Fruit fly (Drosophila melanogaster) whole organism, embryonic: ENCODE measurements around the gene Rip11.

Experiments
- Bgb ChIP-seq: fragments of 200-800 bp; sonication (Bioruptor generic); IDR thresholded peaks from 2 replicates; pipeline ENCODE4 v1.3.6; 2022; ENCODE audit warnings: missing biosample characterization, missing genetic modification characterization; ENCODE audit not compliant: partially characterized antibody
- CG10462 ChIP-seq: fragments of 200-800 bp; sonication (Bioruptor generic); optimal IDR thresholded peaks from 2 replicates; lab custom pipeline; 2016; ENCODE audit warnings: missing biosample characterization, missing genetic modification characterization
- CG11093 ChIP-seq: fragments of 200-800 bp; sonication (Bioruptor generic); IDR thresholded peaks from 3 replicates; pipeline ENCODE4 v1.3.6; 2022; ENCODE audit warnings: missing biosample characterization, missing genetic modification characterization
- CG11504 ChIP-seq: fragments of 200-800 bp; sonication (Bioruptor generic); optimal IDR thresholded peaks from 3 replicates; lab custom pipeline; 2019; ENCODE audit warnings: missing biosample characterization, mild to moderate bottlenecking, missing genetic modification characterization, moderate library complexity
- CG17361 ChIP-seq: fragments of 200-800 bp; sonication (Bioruptor generic); IDR thresholded peaks from 3 replicates; pipeline ENCODE4 v1.3.6; 2022; ENCODE audit warnings: missing biosample characterization, missing genetic modification characterization
- CG17612 ChIP-seq: fragments of 200-800 bp; sonication (Bioruptor generic); IDR thresholded peaks from 2 replicates; pipeline ENCODE4 v1.3.6; 2022; ENCODE audit warnings: missing biosample characterization, missing genetic modification characterization
- CG2202 ChIP-seq: fragments of 200-800 bp; sonication (Bioruptor generic); optimal IDR thresholded peaks from 2 replicates; lab custom pipeline; 2018; ENCODE audit warnings: missing biosample characterization, mild to moderate bottlenecking, missing genetic modification characterization
- CG2875 ChIP-seq: fragments of 200-800 bp; sonication (Bioruptor generic); optimal IDR thresholded peaks from 2 replicates; lab custom pipeline; 2017; ENCODE audit warnings: missing biosample characterization, mild to moderate bottlenecking, missing genetic modification characterization, missing genetic modification reagents
- CG31365 ChIP-seq: fragments of 200-800 bp; sonication (Bioruptor generic); optimal IDR thresholded peaks from 2 replicates; lab custom pipeline; 2018; ENCODE audit warnings: missing biosample characterization, mild to moderate bottlenecking, missing genetic modification characterization
- CG3995 ChIP-seq: fragments of 200-800 bp; sonication (Bioruptor generic); optimal IDR thresholded peaks from 3 replicates; lab custom pipeline; 2016; ENCODE audit warnings: missing biosample characterization, missing genetic modification characterization
- CG42726 ChIP-seq: fragments of 200-800 bp; sonication (Bioruptor generic); IDR thresholded peaks from 2 replicates; pipeline ENCODE4 v1.3.6; 2022; ENCODE audit warnings: missing biosample characterization, missing genetic modification characterization; ENCODE audit not compliant: partially characterized antibody
- CG4820 ChIP-seq: fragments of 200-800 bp; sonication (Bioruptor generic); optimal IDR thresholded peaks from 3 replicates; lab custom pipeline; 2016; ENCODE audit warnings: missing biosample characterization, missing genetic modification characterization
- CG7357 ChIP-seq: fragments of 200-800 bp; sonication (Bioruptor generic); IDR thresholded peaks from 3 replicates; pipeline ENCODE4 v1.3.6; 2022; ENCODE audit warnings: missing biosample characterization, missing genetic modification characterization
- CG7556 ChIP-seq: fragments of 200-800 bp; sonication (Bioruptor generic); optimal IDR thresholded peaks from 2 replicates; lab custom pipeline; 2017; ENCODE audit warnings: missing biosample characterization, mild to moderate bottlenecking, missing genetic modification characterization
- CG7839 ChIP-seq: fragments of 200-800 bp; sonication (Bioruptor generic); optimal IDR thresholded peaks from 3 replicates; lab custom pipeline; 2018; ENCODE audit warnings: missing biosample characterization, mild to moderate bottlenecking, missing genetic modification characterization, moderate library complexity
- CG8388 ChIP-seq: fragments of 200-800 bp; sonication (Bioruptor generic); optimal IDR thresholded peaks from 2 replicates; lab custom pipeline; 2019; ENCODE audit warnings: missing biosample characterization, mild to moderate bottlenecking, missing genetic modification characterization, moderate library complexity
- CG8944 ChIP-seq: fragments of 200-800 bp; sonication (Bioruptor generic); optimal IDR thresholded peaks from 3 replicates; lab custom pipeline; 2016; ENCODE audit warnings: missing biosample characterization, missing genetic modification characterization
- Dp ChIP-seq: fragments of 200-800 bp; sonication (Bioruptor generic); optimal IDR thresholded peaks from 2 replicates; lab custom pipeline; 2018; ENCODE audit warnings: missing biosample characterization, mild to moderate bottlenecking, missing genetic modification characterization, moderate library complexity
- E2f1 ChIP-seq: fragments of 200-800 bp; sonication (Bioruptor generic); IDR thresholded peaks from 2 replicates; pipeline ENCODE4 v1.3.6; 2022; ENCODE audit warnings: missing biosample characterization, missing genetic modification characterization
- Fer2 ChIP-seq: fragments of 200-800 bp; sonication (Bioruptor generic); optimal IDR thresholded peaks from 2 replicates; lab custom pipeline; 2018; ENCODE audit warnings: missing biosample characterization, mild to moderate bottlenecking, missing genetic modification characterization, moderate library complexity
- HLH4C ChIP-seq: fragments of 200-800 bp; sonication (Bioruptor generic); IDR thresholded peaks from 3 replicates; pipeline ENCODE4 v1.3.6; 2022; ENCODE audit warnings: missing biosample characterization, missing genetic modification characterization; ENCODE audit not compliant: partially characterized antibody
- HLHmδ ChIP-seq: fragments of 200-800 bp; sonication (Bioruptor generic); optimal IDR thresholded peaks from 2 replicates; lab custom pipeline; 2018; ENCODE audit warnings: missing biosample characterization, mild to moderate bottlenecking, missing genetic modification characterization, moderate library complexity
- Lim3 ChIP-seq: fragments of 200-800 bp; sonication (Bioruptor generic); IDR thresholded peaks from 2 replicates; pipeline ENCODE4 v1.3.6; 2022; ENCODE audit warnings: missing biosample characterization, missing genetic modification characterization
- Lpt ChIP-seq: fragments of >200 bp; optimal IDR thresholded peaks from 2 replicates; lab custom pipeline; 2018; ENCODE audit warnings: missing biosample characterization, missing genetic modification characterization
- MBD-R2 ChIP-seq: fragments of 200-800 bp; sonication (Bioruptor generic); IDR thresholded peaks from 2 replicates; pipeline ENCODE4 v1.3.6; 2022; ENCODE audit warnings: missing biosample characterization, missing genetic modification characterization
- Med ChIP-seq: fragments of 200-800 bp; sonication (Bioruptor generic); peaks from one replicate; lab custom pipeline; 2016; ENCODE audit warnings: missing biosample characterization, missing genetic modification characterization, mild to moderate bottlenecking, inconsistent platforms, moderate library complexity
- Mes4 ChIP-seq: fragments of 200-800 bp; sonication (Bioruptor generic); optimal IDR thresholded peaks from 2 replicates; lab custom pipeline; 2016; ENCODE audit warnings: missing biosample characterization, missing genetic modification characterization
- Opbp ChIP-seq: fragments of 200-800 bp; sonication (Bioruptor generic); IDR thresholded peaks from 3 replicates; pipeline ENCODE4 v1.3.6; 2022; ENCODE audit warnings: missing biosample characterization, missing genetic modification characterization; ENCODE audit not compliant: partially characterized antibody
- PHDP ChIP-seq: fragments of 200-800 bp; sonication (Bioruptor generic); optimal IDR thresholded peaks from 3 replicates; lab custom pipeline; 2018; ENCODE audit warnings: missing biosample characterization, mild to moderate bottlenecking, missing genetic modification characterization, moderate library complexity
- Ravus ChIP-seq: fragments of 200-800 bp; sonication (Bioruptor generic); IDR thresholded peaks from 2 replicates; pipeline ENCODE4 v1.3.6; 2022; ENCODE audit warnings: missing biosample characterization, missing genetic modification characterization
- Rfx ChIP-seq: fragments of 200-800 bp; sonication (Bioruptor generic); IDR thresholded peaks from 2 replicates; pipeline ENCODE4 v1.3.6; 2022; ENCODE audit warnings: missing biosample characterization, missing genetic modification characterization
- Vsx1 ChIP-seq: fragments of 200-800 bp; sonication (Bioruptor generic); optimal IDR thresholded peaks from 2 replicates; lab custom pipeline; 2017; ENCODE audit warnings: missing biosample characterization, mild to moderate bottlenecking, missing genetic modification characterization, missing genetic modification reagents
- Xrp1 ChIP-seq: fragments of 200-800 bp; sonication (Bioruptor generic); IDR thresholded peaks from 2 replicates; pipeline ENCODE4 v1.3.6; 2022; ENCODE audit warnings: missing biosample characterization, missing genetic modification characterization
- ab ChIP-seq: fragments of 200-800 bp; sonication (Bioruptor generic); optimal IDR thresholded peaks from 2 replicates; lab custom pipeline; 2016; ENCODE audit warnings: missing biosample characterization, missing genetic modification characterization
- dm ChIP-seq: fragments of 200-800 bp; sonication (Bioruptor generic); optimal IDR thresholded peaks from 3 replicates; lab custom pipeline; 2016; ENCODE audit warnings: missing biosample characterization, missing genetic modification characterization
- dpn ChIP-seq, 2 experiments: fragments of 200-800 bp; sonication (Bioruptor generic); optimal IDR thresholded peaks; 3 replicates each; lab custom pipeline; 2016; ENCODE audit warnings: missing biosample characterization in 2 of 2, missing genetic modification characterization in 2 of 2
- fru ChIP-seq: fragments of >200 bp; optimal IDR thresholded peaks from 2 replicates; lab custom pipeline; 2017
- grau ChIP-seq: fragments of 200-800 bp; optimal IDR thresholded peaks from 3 replicates; lab custom pipeline; 2019; ENCODE audit warnings: missing biosample characterization, mild to moderate bottlenecking, missing genetic modification characterization, moderate library complexity
- ham ChIP-seq: fragments of 200-800 bp; sonication (Bioruptor generic); IDR thresholded peaks from 2 replicates; pipeline ENCODE4 v1.3.6; 2022; ENCODE audit warnings: missing biosample characterization, missing genetic modification characterization
- hbn ChIP-seq: fragments of 200-800 bp; sonication (Bioruptor generic); IDR thresholded peaks from 2 replicates; pipeline ENCODE4 v1.3.6; 2022; ENCODE audit warnings: missing biosample characterization, missing genetic modification characterization; ENCODE audit not compliant: partially characterized antibody
- hth ChIP-seq: fragments of >200 bp; optimal IDR thresholded peaks from 2 replicates; lab custom pipeline; 2017; ENCODE audit warnings: inconsistent platforms
- inv ChIP-seq: fragments of 200-800 bp; sonication (Bioruptor generic); IDR thresholded peaks from 2 replicates; pipeline ENCODE4 v1.3.6; 2022; ENCODE audit warnings: missing biosample characterization, missing genetic modification characterization; ENCODE audit not compliant: partially characterized antibody
- ken ChIP-seq: fragments of 200-800 bp; sonication (Bioruptor generic); IDR thresholded peaks from 3 replicates; pipeline ENCODE4 v1.3.6; 2022; ENCODE audit warnings: missing biosample characterization, missing genetic modification characterization
- mam ChIP-seq: fragments of 200-800 bp; sonication (Bioruptor generic); optimal IDR thresholded peaks from 3 replicates; lab custom pipeline; 2016; ENCODE audit warnings: missing biosample characterization, missing genetic modification characterization
- oc ChIP-seq: fragments of 200-800 bp; sonication (Bioruptor generic); optimal IDR thresholded peaks from 2 replicates; lab custom pipeline; 2018; ENCODE audit warnings: missing biosample characterization, mild to moderate bottlenecking, missing genetic modification characterization, moderate library complexity
- pan ChIP-seq, 4 experiments: fragments of >200 bp in 3 of 4; fragments of 200-800 bp in 1 of 4; sonication (Bioruptor generic) in 1 of 4; optimal IDR thresholded peaks in 3 of 4; IDR thresholded peaks in 1 of 4; 2 replicates each; pipeline versions ENCODE4 v1.3.6 to Lab custom; 2017 to 2022; ENCODE audit warnings: missing biosample characterization in 2 of 4, missing genetic modification characterization in 2 of 4, mixed read lengths in 1 of 4
- row ChIP-seq: fragments of 200-800 bp; sonication (Bioruptor generic); IDR thresholded peaks from 3 replicates; pipeline ENCODE4 v1.3.6; 2022; ENCODE audit warnings: missing biosample characterization, missing genetic modification characterization
- sd ChIP-seq: fragments of 200-800 bp; sonication (Bioruptor generic); optimal IDR thresholded peaks from 3 replicates; lab custom pipeline; 2018; ENCODE audit warnings: missing biosample characterization, mild to moderate bottlenecking, missing genetic modification characterization, moderate library complexity
- seq ChIP-seq: fragments of 200-800 bp; sonication (Bioruptor generic); IDR thresholded peaks from 2 replicates; pipeline ENCODE4 v1.3.6; 2022; ENCODE audit warnings: missing biosample characterization, missing genetic modification characterization
- tll ChIP-seq, 2 experiments: fragments of 200-800 bp in 1 of 2; fragments of >200 bp in 1 of 2; sonication (Bioruptor generic) in 1 of 2; optimal IDR thresholded peaks; 2 replicates each; lab custom pipeline; 2017 to 2019; ENCODE audit warnings: missing biosample characterization in 2 of 2, missing genetic modification characterization in 2 of 2, mild to moderate bottlenecking in 1 of 2, moderate library complexity in 1 of 2
- zfh2 ChIP-seq: fragments of 200-800 bp; sonication (Bioruptor generic); optimal IDR thresholded peaks from 2 replicates; lab custom pipeline; 2016; ENCODE audit warnings: missing biosample characterization, missing genetic modification characterization

Rip11 gene

DNA sequence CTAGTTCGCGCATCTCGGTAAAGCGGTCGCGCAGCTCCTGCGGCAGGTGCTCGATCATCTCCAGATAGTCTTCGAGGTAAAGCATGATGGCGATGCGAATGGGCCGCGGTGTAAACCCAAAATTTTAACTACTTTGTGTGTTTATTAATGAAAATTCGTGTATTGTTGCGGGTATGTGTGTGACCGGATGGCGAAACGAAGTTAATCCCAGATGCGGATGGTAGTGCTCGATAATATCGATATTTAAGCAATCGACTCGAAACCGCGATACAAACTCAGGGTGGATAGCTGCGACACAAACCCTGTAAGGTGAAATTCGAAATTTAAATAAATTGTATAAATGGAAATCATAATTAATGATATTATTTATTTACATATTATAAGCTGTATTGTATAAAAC lies 5.4 kb upstream of the Rip11 start, which contains the start of gene Ing3 (continued):
- TF ChIP-seq CG17361 (GFP tag; lab: Robert Waterston, UW) (no peak), CG4820 (GFP tag; lab: Kevin White, UChicago) (no peak), CG31365 (tag; lab: Kevin White, UChicago) (no peak), Rfx (GFP tag; lab: Robert Waterston, UW) (no peak), dm (no peak), seq (no peak), CG2875 (GFP tag; lab: Kevin White, UChicago) (no peak), Fer2 (tag; lab: Kevin White, UChicago) (no peak), CG7839 (tag; lab: Kevin White, UChicago) (no peak), Vsx1 (GFP tag; lab: Kevin White, UChicago) (no peak), ken (GFP tag; lab: Robert Waterston, UW) (no peak), E2f1 (GFP tag; lab: Robert Waterston, UW) (no peak), fru (lab: Kevin White, UChicago) (no peak), PHDP (tag; lab: Kevin White, UChicago) (no peak), tll (GFP tag; optimal IDR thresholded peaks at IDR 0.05; lab: Kevin White, UChicago) (no peak), zfh2 (GFP tag; lab: Kevin White, UChicago) (no peak), ham (GFP tag; lab: Robert Waterston, UW) (no peak), Xrp1 (no peak), hth (no peak), hbn (GFP tag; lab: Robert Waterston, UW) (peak; percentile 51; the same call in 1 of the 2 replicates), Med (peak; percentile 49), CG11093 (GFP tag; lab: Robert Waterston, UW) (no peak), HLHmδ (GFP tag; lab: Kevin White, UChicago) (no peak), row (GFP tag; lab: Robert Waterston, UW) (no peak; the same call in 2 of the 3 replicates), ab (GFP tag; lab: Kevin White, UChicago) (no peak), CG8944 (no peak), mam (GFP tag; lab: Kevin White, UChicago) (no peak), CG2202 (no peak), Lpt (GFP tag; lab: Kevin White, UChicago) (no peak), CG17612 (GFP tag; lab: Robert Waterston, UW) (no peak), CG7556 (no peak), CG8388 (GFP tag; lab: Kevin White, UChicago) (no peak), CG42726 (GFP tag; lab: Robert Waterston, UW) (peak; percentile 50; the same call in 1 of the 2 replicates), HLH4C (GFP tag; lab: Robert Waterston, UW) (0 out of 3 replicates have a peak, but pooled peaks have one; percentile 44), CG3995 (GFP tag; lab: Kevin White, UChicago) (no peak), Lim3 (GFP tag; lab: Robert Waterston, UW) (no peak), Dp (GFP tag; lab: Kevin White, UChicago) (peak; percentile 82), dpn (GFP tag; optimal IDR thresholded peaks at IDR 0.05; lab: Kevin White, UChicago) (no peak), pan (optimal IDR thresholded peaks at IDR 0.05; lab: Kevin White, UChicago) (no peak), pan (GFP tag; optimal IDR thresholded peaks at IDR 0.05 in 1 of 2, IDR thresholded peaks at IDR 0.05 in 1 of 2) (no peak), inv (GFP tag; lab: Robert Waterston, UW) (peak; percentile 51; the same call in 1 of the 2 replicates), CG10462 (no peak), oc (tag; lab: Kevin White, UChicago) (no peak), CG11504 (tag; lab: Kevin White, UChicago) (no peak), sd (tag; lab: Kevin White, UChicago) (no peak), Bgb (GFP tag; lab: Robert Waterston, UW) (peak; percentile 74), MBD-R2 (GFP tag; lab: Robert Waterston, UW) (peak; percentile 67), Ravus (no peak), CG7357 (GFP tag; lab: Robert Waterston, UW) (no peak), grau (tag; lab: Kevin White, UChicago) (no peak), Mes4 (GFP tag; lab: Kevin White, UChicago) (no peak), Opbp (GFP tag; lab: Robert Waterston, UW) (peak; percentile 80)
